Worm (Caenorhabditis elegans) whole organism, L1 larva: ENCODE data around the gene symk-1.

Source experiments
- C04F5.9 ChIP-seq: sonication (generic microtip); optimal IDR thresholded peaks from 2 replicates; lab custom pipeline; 2016; ENCODE audit warnings: missing genetic modification characterization, missing compliant biosample characterization
- C16A3.4 ChIP-seq: fragments of 150-350 bp; optimal IDR thresholded peaks from 2 replicates; lab custom pipeline; 2014; ENCODE audit warnings: missing biosample characterization, missing genetic modification characterization
- Y116A8C.19 ChIP-seq: sonication (generic microtip); optimal IDR thresholded peaks from 2 replicates; lab custom pipeline; 2016; ENCODE audit warnings: missing compliant biosample characterization, missing genetic modification characterization, borderline replicate concordance
- aha-1 ChIP-seq: fragments of 150-350 bp; optimal IDR thresholded peaks from 2 replicates; lab custom pipeline; 2014; ENCODE audit warnings: missing biosample characterization, missing genetic modification characterization
- aly-2 ChIP-seq: fragments of 150-350 bp; optimal IDR thresholded peaks from 2 replicates; lab custom pipeline; 2014; ENCODE audit warnings: missing biosample characterization, missing genetic modification characterization
- ama-1 ChIP-seq: fragments of 150-350 bp; optimal IDR thresholded peaks from 2 replicates; lab custom pipeline; 2014
- blmp-1 ChIP-seq: fragments of 150-350 bp; optimal IDR thresholded peaks from 2 replicates; lab custom pipeline; 2014; ENCODE audit warnings: missing biosample characterization, missing genetic modification characterization
- ceh-8 ChIP-seq: fragments of 200-800 bp; sonication (Bioruptor generic); optimal IDR thresholded peaks from 2 replicates; lab custom pipeline; 2018; ENCODE audit warnings: mild to moderate bottlenecking, missing genetic modification characterization, moderate library complexity, missing compliant biosample characterization
- ceh-82 ChIP-seq, 3 experiments: fragments of 150-350 bp in 1 of 3; sonication (generic microtip) in 2 of 3; optimal IDR thresholded peaks; 2 replicates each; lab custom pipeline; 2014 to 2017; ENCODE audit warnings: missing biosample characterization in 3 of 3, missing genetic modification characterization in 3 of 3
- ceh-88 ChIP-seq: fragments of 200-800 bp; sonication (Bioruptor generic); IDR thresholded peaks from 2 replicates; pipeline ENCODE4 v1.3.6; 2022; ENCODE audit warnings: missing genetic modification characterization, missing compliant biosample characterization
- dpl-1 ChIP-seq, 3 experiments: fragments of 150-350 bp in 2 of 3; sonication (generic microtip) in 1 of 3; optimal IDR thresholded peaks; 2 replicates each; lab custom pipeline; 2014 to 2017; ENCODE audit warnings: missing biosample characterization in 3 of 3, missing genetic modification characterization in 3 of 3, missing genetic modification reagents in 3 of 3
- dsc-1 ChIP-seq: sonication (generic microtip); optimal IDR thresholded peaks from 2 replicates; lab custom pipeline; 2016; ENCODE audit warnings: mild to moderate bottlenecking, missing genetic modification characterization, missing compliant biosample characterization
- efl-1 ChIP-seq, 4 experiments: fragments of 150-350 bp; optimal IDR thresholded peaks in 3 of 4; peaks in 1 of 4; 1 replicate in 1 of 4; 2 replicates in 3 of 4; lab custom pipeline; 2014; ENCODE audit warnings: missing biosample characterization in 2 of 4, missing genetic modification characterization in 2 of 4, missing genetic modification reagents in 2 of 4
- elt-2 ChIP-seq: sonication (generic microtip); optimal IDR thresholded peaks from 2 replicates; lab custom pipeline; 2016; ENCODE audit warnings: missing genetic modification characterization, mild to moderate bottlenecking, inconsistent platforms, missing compliant biosample characterization, missing genetic modification reagents
- fkh-10 ChIP-seq: sonication (generic microtip); optimal IDR thresholded peaks from 2 replicates; lab custom pipeline; 2017; ENCODE audit warnings: missing biosample characterization, missing genetic modification reagents, missing genetic modification characterization
- fkh-4 ChIP-seq: sonication (generic microtip); optimal IDR thresholded peaks from 2 replicates; lab custom pipeline; 2016; ENCODE audit warnings: missing compliant biosample characterization, missing genetic modification characterization, borderline replicate concordance
- fkh-8 ChIP-seq: sonication (generic microtip); optimal IDR thresholded peaks from 2 replicates; lab custom pipeline; 2016; ENCODE audit warnings: mild to moderate bottlenecking, missing genetic modification characterization, missing compliant biosample characterization
- grh-1 ChIP-seq: fragments of 200-800 bp; sonication (Bioruptor generic); IDR thresholded peaks from 2 replicates; pipeline ENCODE4 v1.3.6; 2022; ENCODE audit warnings: missing genetic modification reagents, missing genetic modification characterization, missing compliant biosample characterization
- hlh-4 ChIP-seq: sonication (generic microtip); optimal IDR thresholded peaks from 2 replicates; lab custom pipeline; 2016; ENCODE audit warnings: mild to moderate bottlenecking, missing genetic modification characterization, missing compliant biosample characterization
- hpl-2 ChIP-seq: fragments of 150-350 bp; optimal IDR thresholded peaks from 2 replicates; lab custom pipeline; 2014; ENCODE audit warnings: missing biosample characterization, missing genetic modification reagents, missing genetic modification characterization
- irx-1 ChIP-seq: sonication (generic microtip); optimal IDR thresholded peaks from 2 replicates; lab custom pipeline; 2016; ENCODE audit warnings: missing genetic modification characterization, missing compliant biosample characterization
- isw-1 ChIP-seq: fragments of 200-800 bp; sonication (Bioruptor generic); IDR thresholded peaks from 2 replicates; pipeline ENCODE4 v1.3.6; 2022; ENCODE audit warnings: missing genetic modification characterization, missing compliant biosample characterization
- lin-13 ChIP-seq: fragments of 150-350 bp; optimal IDR thresholded peaks from 2 replicates; lab custom pipeline; 2014; ENCODE audit warnings: missing biosample characterization, missing genetic modification reagents, missing genetic modification characterization
- lin-14 ChIP-seq: fragments of 200-800 bp; sonication (Bioruptor generic); optimal IDR thresholded peaks from 2 replicates; lab custom pipeline; 2018; ENCODE audit warnings: mild to moderate bottlenecking, missing genetic modification characterization, moderate library complexity, missing compliant biosample characterization
- lin-15B ChIP-seq: fragments of 150-350 bp; sonication (generic microtip); optimal IDR thresholded peaks from 3 replicates; lab custom pipeline; 2014; ENCODE audit warnings: missing biosample characterization, missing genetic modification characterization
- lin-39 ChIP-seq: fragments of 150-350 bp; optimal IDR thresholded peaks from 2 replicates; lab custom pipeline; 2014; ENCODE audit warnings: missing biosample characterization, missing genetic modification reagents, missing genetic modification characterization
- lsy-2 ChIP-seq, 2 experiments: fragments of 150-350 bp; optimal IDR thresholded peaks; 2 replicates each; lab custom pipeline; 2014; ENCODE audit warnings: missing biosample characterization in 2 of 2, missing genetic modification characterization in 2 of 2
- mab-9 ChIP-seq: fragments of 200-800 bp; sonication (Bioruptor generic); IDR thresholded peaks from 2 replicates; pipeline ENCODE4 v1.3.6; 2022; ENCODE audit warnings: missing genetic modification reagents, missing genetic modification characterization, missing compliant biosample characterization
- mdl-1 ChIP-seq, 2 experiments: fragments of 150-350 bp; optimal IDR thresholded peaks; 2 replicates each; lab custom pipeline; 2014 to 2017; ENCODE audit warnings: missing biosample characterization in 2 of 2, missing genetic modification characterization in 2 of 2, inconsistent platforms in 1 of 2
- mef-2 ChIP-seq: fragments of 150-350 bp; optimal IDR thresholded peaks from 2 replicates; lab custom pipeline; 2014; ENCODE audit warnings: missing biosample characterization, missing genetic modification characterization
- mep-1 ChIP-seq: fragments of 150-350 bp; optimal IDR thresholded peaks from 2 replicates; lab custom pipeline; 2014; ENCODE audit warnings: missing biosample characterization, missing genetic modification characterization
- nhr-11 ChIP-seq: fragments of 150-350 bp; optimal IDR thresholded peaks from 2 replicates; lab custom pipeline; 2014; ENCODE audit warnings: missing biosample characterization, missing genetic modification characterization
- nhr-20 ChIP-seq: sonication (generic microtip); optimal IDR thresholded peaks from 2 replicates; lab custom pipeline; 2016; ENCODE audit warnings: mild to moderate bottlenecking, missing genetic modification characterization, missing compliant biosample characterization
- nhr-237 ChIP-seq: fragments of 150-350 bp; optimal IDR thresholded peaks from 2 replicates; lab custom pipeline; 2014; ENCODE audit warnings: missing biosample characterization, missing genetic modification characterization
- nhr-28 ChIP-seq: fragments of 150-350 bp; optimal IDR thresholded peaks from 2 replicates; lab custom pipeline; 2014; ENCODE audit warnings: missing biosample characterization, missing genetic modification characterization
- nhr-47 ChIP-seq: sonication (generic microtip); optimal IDR thresholded peaks from 2 replicates; lab custom pipeline; 2016; ENCODE audit warnings: mild to moderate bottlenecking, missing genetic modification characterization, moderate library complexity, missing compliant biosample characterization
- nhr-71 ChIP-seq: sonication (generic microtip); optimal IDR thresholded peaks from 2 replicates; lab custom pipeline; 2016; ENCODE audit warnings: mild to moderate bottlenecking, missing genetic modification characterization, moderate library complexity, missing compliant biosample characterization
- nhr-76 ChIP-seq: sonication (generic microtip); optimal IDR thresholded peaks from 2 replicates; lab custom pipeline; 2017; ENCODE audit warnings: missing biosample characterization, missing genetic modification characterization
- nhr-85 ChIP-seq: sonication (generic microtip); peaks from one replicate; lab custom pipeline; 2016; ENCODE audit warnings: missing genetic modification characterization, inconsistent platforms, missing compliant biosample characterization
- pax-3 ChIP-seq: fragments of 200-800 bp; sonication (Bioruptor generic); optimal IDR thresholded peaks from 2 replicates; lab custom pipeline; 2018; ENCODE audit warnings: mild to moderate bottlenecking, missing genetic modification characterization, moderate library complexity, missing compliant biosample characterization
- rnt-1 ChIP-seq: sonication (generic microtip); optimal IDR thresholded peaks from 2 replicates; lab custom pipeline; 2016; ENCODE audit warnings: mild to moderate bottlenecking, missing genetic modification characterization, moderate library complexity, missing compliant biosample characterization
- skn-1 ChIP-seq: fragments of 150-350 bp; optimal IDR thresholded peaks from 2 replicates; lab custom pipeline; 2014; ENCODE audit warnings: missing biosample characterization, missing genetic modification characterization
- snpc-4 ChIP-seq: fragments of 150-350 bp; optimal IDR thresholded peaks from 2 replicates; lab custom pipeline; 2014; ENCODE audit warnings: missing biosample characterization, missing genetic modification characterization
- snu-23 ChIP-seq: sonication (generic microtip); optimal IDR thresholded peaks from 2 replicates; lab custom pipeline; 2016; ENCODE audit warnings: missing genetic modification characterization, missing compliant biosample characterization
- sptf-1 ChIP-seq: fragments of 150-350 bp; optimal IDR thresholded peaks from 2 replicates; lab custom pipeline; 2014; ENCODE audit warnings: missing biosample characterization, missing genetic modification characterization
- swsn-7 ChIP-seq: sonication (generic microtip); optimal IDR thresholded peaks from 2 replicates; lab custom pipeline; 2016; ENCODE audit warnings: missing genetic modification characterization, missing compliant biosample characterization
- tlp-1 ChIP-seq: fragments of 150-350 bp; optimal IDR thresholded peaks from 2 replicates; lab custom pipeline; 2014; ENCODE audit warnings: missing biosample characterization, missing genetic modification characterization
- unc-130 ChIP-seq: fragments of 150-350 bp; optimal IDR thresholded peaks from 2 replicates; lab custom pipeline; 2017; ENCODE audit warnings: missing biosample characterization, missing genetic modification characterization, inconsistent platforms
- unc-62 ChIP-seq: fragments of 150-350 bp; optimal IDR thresholded peaks from 2 replicates; lab custom pipeline; 2014; ENCODE audit warnings: missing biosample characterization, missing genetic modification reagents, missing genetic modification characterization
- unc-86 ChIP-seq: sonication (generic microtip); optimal IDR thresholded peaks from 2 replicates; lab custom pipeline; 2016; ENCODE audit warnings: missing genetic modification characterization, missing compliant biosample characterization
- unc-98 ChIP-seq: fragments of 200-800 bp; sonication (Bioruptor generic); IDR thresholded peaks from 2 replicates; pipeline ENCODE4 v1.3.6; 2022; ENCODE audit warnings: missing genetic modification characterization, missing compliant biosample characterization
- ztf-11 ChIP-seq, 2 experiments: sonication (generic microtip); optimal IDR thresholded peaks; 2 replicates each; lab custom pipeline; 2016 to 2017; ENCODE audit warnings: missing genetic modification characterization in 2 of 2, missing biosample characterization in 1 of 2, missing compliant biosample characterization in 1 of 2

Gene symk-1

DNA sequence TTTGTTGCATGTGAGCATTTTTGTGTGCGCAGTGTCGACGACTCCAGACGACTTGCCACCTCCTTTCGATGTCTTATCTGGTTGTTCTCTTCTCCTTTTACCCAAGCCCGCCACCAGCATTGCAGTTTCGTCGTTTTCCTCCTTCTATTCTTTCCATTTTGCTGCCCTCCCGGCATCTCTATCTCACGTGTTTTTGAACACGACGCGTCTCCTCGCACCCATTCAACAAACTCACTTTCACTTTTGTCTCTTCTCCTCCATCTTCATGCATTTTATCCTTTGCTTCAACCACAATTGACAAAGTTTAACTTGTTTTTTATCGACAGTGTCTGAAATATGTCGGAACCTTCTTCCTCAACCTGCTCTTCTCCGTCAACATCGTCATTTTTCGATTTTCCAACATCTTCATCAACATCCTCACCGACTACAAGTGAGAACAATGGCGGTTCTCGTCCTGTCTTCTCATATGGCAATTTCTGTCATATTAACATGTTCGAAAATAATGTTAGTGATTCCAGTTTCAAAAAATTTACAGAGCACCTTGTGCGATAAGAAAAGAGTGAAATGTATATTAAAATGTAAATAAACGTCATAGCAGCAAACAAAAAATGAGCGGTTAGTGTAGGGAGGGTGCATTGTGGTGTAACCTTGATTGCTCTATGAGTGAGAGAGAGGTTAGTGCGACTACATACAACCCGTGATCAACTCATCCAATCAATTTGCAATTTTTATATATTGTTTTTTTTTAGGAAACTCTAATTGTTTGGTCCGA is 40.7 kb downstream of the symk-1 start, which contains the start of gene fip-4:
Gene fip-4 (minus strand): TSS at position 636 of the 772 bp plus-strand sequence.
- TF ChIP-seq swsn-7 (tag; lab: Kevin White, UChicago) (no peak), nhr-11 (no peak), ama-1 (lab: Kevin White, UChicago) (no peak), lin-13 (GFP tag; lab: Kevin White, UChicago) (no peak), aha-1 (no peak), blmp-1 (peak; percentile 99), ceh-88 (no peak), ceh-8 (GFP tag; lab: Kevin White, UChicago) (no peak), nhr-47 (tag; lab: Kevin White, UChicago) (peak; percentile 43), dsc-1 (no peak), mef-2 (tag; lab: Kevin White, UChicago) (no peak), nhr-71 (peak; percentile 52), grh-1 (GFP tag; lab: Robert Waterston, UW) (0 out of 2 replicates have a peak, but pooled peaks have one; percentile 42), rnt-1 (tag; lab: Kevin White, UChicago) (no peak), tlp-1 (tag; lab: Kevin White, UChicago) (no peak), snu-23 (peak; percentile 56), fkh-10 (GFP tag; lab: Kevin White, UChicago) (no peak), elt-2 (tag; lab: Kevin White, UChicago) (peak; percentile 60), unc-98 (GFP tag; lab: Robert Waterston, UW) (no peak), nhr-28 (tag; lab: Kevin White, UChicago) (no peak), nhr-237 (no peak), fkh-4 (tag; lab: Kevin White, UChicago) (no peak), lin-39 (no peak), snpc-4 (no peak), lin-15B (no peak), nhr-85 (peak; percentile 87), unc-86 (tag; lab: Kevin White, UChicago) (no peak), C16A3.4 (peak; percentile 31), unc-62 (no peak), unc-130 (peak; percentile 59), hpl-2 (GFP tag; lab: Kevin White, UChicago) (no peak), mab-9 (GFP tag; lab: Robert Waterston, UW) (no peak), lsy-2 (tag; optimal IDR thresholded peaks at IDR 0.05; lab: Kevin White, UChicago) (peak; percentile 6 to 30), skn-1 (tag; lab: Kevin White, UChicago) (no peak), ceh-82 (tag; optimal IDR thresholded peaks at IDR 0.05; lab: Kevin White, UChicago) (peak in 1 of 3 experiments; percentile 29), lin-14 (GFP tag; lab: Kevin White, UChicago) (peak; percentile 83), ztf-11 (tag; optimal IDR thresholded peaks at IDR 0.05; lab: Kevin White, UChicago) (peak in 1 of 2 experiments; percentile 2), nhr-20 (tag; lab: Kevin White, UChicago) (peak; percentile 61), mdl-1 (tag; optimal IDR thresholded peaks at IDR 0.05; lab: Kevin White, UChicago) (peak in 1 of 2 experiments; percentile 77), C04F5.9 (tag; lab: Kevin White, UChicago) (no peak), efl-1 (optimal IDR thresholded peaks at IDR 0.05; lab: Kevin White, UChicago) (no peak), efl-1 (GFP tag; optimal IDR thresholded peaks at IDR 0.05 in 1 of 2; lab: Kevin White, UChicago) (peak in 1 of 2 experiments; percentile 80), irx-1 (tag; lab: Kevin White, UChicago) (peak; percentile 7), dpl-1 (GFP tag; optimal IDR thresholded peaks at IDR 0.05; lab: Kevin White, UChicago) (peak in 1 of 3 experiments; percentile 2), isw-1 (GFP tag; lab: Robert Waterston, UW) (no peak), mep-1 (peak; percentile 24), pax-3 (no peak), sptf-1 (tag; lab: Kevin White, UChicago) (no peak), Y116A8C.19 (no peak), nhr-76 (tag; lab: Kevin White, UChicago) (no peak), hlh-4 (tag; lab: Kevin White, UChicago) (no peak), fkh-8 (tag; lab: Kevin White, UChicago) (no peak), aly-2 (tag; lab: Kevin White, UChicago) (no peak)
